Worm (Caenorhabditis elegans): Measurements from ENCODE around the gene Y39G8B.10.
"Not testable (repeated sequence)": the region's sequence is repeated elsewhere in the genome, so short reads cannot be mapped to it uniquely, and the experiment has no call there.

The Y39G8B.10 gene

ce11 chrII:13982923-13983322, at the start of gene Y39G8B.10, which contains the start of gene Y39G8B.13:
Y39G8B.10 (minus strand) TSS chrII:13983115.
Y39G8B.13 (minus strand) TSS chrII:13983047.
- TF ChIP-seq W03F9.2 (tag; optimal IDR thresholded peaks at IDR 0.05) (no peak), him-1 (tag; optimal IDR thresholded peaks at IDR 0.05) (no peak), dao-5 (tag; optimal IDR thresholded peaks at IDR 0.05) (no peak)

- TF ChIP-seq W03F9.2 (tag; optimal IDR thresholded peaks at IDR 0.05) (no peak), him-1 (tag; optimal IDR thresholded peaks at IDR 0.05) (peak; percentile 75)
Measured at ce11 chrII:14032705-14033104, 49.8 kb upstream of the Y39G8B.10 start.

ce11 chrII:14021230-14021629, 38.3 kb upstream of the Y39G8B.10 start, which contains the start of gene F01D5.10:
F01D5.10 (minus strand) TSS chrII:14021330.
- TF ChIP-seq him-1, W03F9.2, dao-5 (tag; optimal IDR thresholded peaks at IDR 0.05): not testable (repeated sequence)

ce11 chrII:14018887-14019286, 36.0 kb upstream of the Y39G8B.10 start:
- TF ChIP-seq him-1 (tag; optimal IDR thresholded peaks at IDR 0.05), result no peak

ce11 chrII:14018192-14018591, 35.3 kb upstream of the Y39G8B.10 start:
- TF ChIP-seq W03F9.2 (tag; optimal IDR thresholded peaks at IDR 0.05) (peak; percentile 61), dao-5 (tag; optimal IDR thresholded peaks at IDR 0.05) (peak; percentile 45), him-1 (tag; optimal IDR thresholded peaks at IDR 0.05) (no peak)

ce11 chrII:14016865-14017264, 34.0 kb upstream of the Y39G8B.10 start, which contains the start of gene cyp-37A1:
cyp-37A1 (minus strand) TSS chrII:14016965.
- TF ChIP-seq W03F9.2 (tag; optimal IDR thresholded peaks at IDR 0.05) (no peak), dao-5 (tag; optimal IDR thresholded peaks at IDR 0.05) (no peak), him-1 (tag; optimal IDR thresholded peaks at IDR 0.05) (no peak)

- no peak for TF ChIP-seq dao-5 (tag; optimal IDR thresholded peaks at IDR 0.05)
- no peak for TF ChIP-seq him-1 (tag; optimal IDR thresholded peaks at IDR 0.05)
- no peak for TF ChIP-seq W03F9.2 (tag; optimal IDR thresholded peaks at IDR 0.05)
Measured at ce11 chrII:14014637-14015036, 31.7 kb upstream of the Y39G8B.10 start.

- TF ChIP-seq him-1 (tag; optimal IDR thresholded peaks at IDR 0.05) (no peak), W03F9.2 (tag; optimal IDR thresholded peaks at IDR 0.05) (no peak)
Measured at ce11 chrII:14010656-14011376, 27.9 kb upstream of the Y39G8B.10 start, which contains the start of gene F01D5.8. F01D5.8 (plus strand) TSS chrII:14010706.

- no peak for TF ChIP-seq W03F9.2 (tag; optimal IDR thresholded peaks at IDR 0.05)
- no peak for TF ChIP-seq him-1 (tag; optimal IDR thresholded peaks at IDR 0.05)
- TF ChIP-seq dao-5 (tag; optimal IDR thresholded peaks at IDR 0.05), result no peak
Measured at ce11 chrII:14008359-14008758, 25.4 kb upstream of the Y39G8B.10 start, which contains the start of gene F01D5.7. F01D5.7 (plus strand) TSS chrII:14008659.

ce11 chrII:14006210-14006609, 23.3 kb upstream of the Y39G8B.10 start, which contains the start of gene F01D5.6:
F01D5.6 (plus strand) TSS chrII:14006510.
- TF ChIP-seq dao-5 (tag; optimal IDR thresholded peaks at IDR 0.05) (no peak), W03F9.2 (tag; optimal IDR thresholded peaks at IDR 0.05) (no peak), him-1 (tag; optimal IDR thresholded peaks at IDR 0.05) (no peak)

ce11 chrII:14005183-14005582, 22.3 kb upstream of the Y39G8B.10 start:
- TF ChIP-seq him-1 (tag; optimal IDR thresholded peaks at IDR 0.05) (no peak), dao-5 (tag; optimal IDR thresholded peaks at IDR 0.05) (no peak), W03F9.2 (tag; optimal IDR thresholded peaks at IDR 0.05) (no peak)

ce11 chrII:14004770-14005169, 21.9 kb upstream of the Y39G8B.10 start:
- TF ChIP-seq dao-5 (tag; optimal IDR thresholded peaks at IDR 0.05) (no peak), W03F9.2 (tag; optimal IDR thresholded peaks at IDR 0.05) (no peak), him-1 (tag; optimal IDR thresholded peaks at IDR 0.05) (no peak)

ce11 chrII:14003821-14004430, 21.0 kb upstream of the Y39G8B.10 start:
- TF ChIP-seq him-1 (tag; optimal IDR thresholded peaks at IDR 0.05) (no peak), dao-5 (tag; optimal IDR thresholded peaks at IDR 0.05) (no peak), W03F9.2 (tag; optimal IDR thresholded peaks at IDR 0.05) (no peak)

- TF ChIP-seq him-1 (tag; optimal IDR thresholded peaks at IDR 0.05), result no peak
- TF ChIP-seq W03F9.2 (tag; optimal IDR thresholded peaks at IDR 0.05), result no peak
- TF ChIP-seq dao-5 (tag; optimal IDR thresholded peaks at IDR 0.05), result no peak
Measured at ce11 chrII:14002200-14002599, 19.3 kb upstream of the Y39G8B.10 start, which contains the start of gene F01D5.5. F01D5.5 (minus strand) TSS chrII:14002300.
